Fruit fly (Drosophila melanogaster) whole organism, pupa: ENCODE results near the gene CG31174.

Experiments
- CG10348 ChIP-seq: fragments of 200-800 bp; sonication (Bioruptor generic); IDR thresholded peaks from 2 replicates; pipeline ENCODE4 v1.3.6; 2022; ENCODE audit warnings: missing biosample characterization, missing genetic modification characterization
- CG13204 ChIP-seq: fragments of 200-800 bp; sonication (Bioruptor generic); optimal IDR thresholded peaks from 2 replicates; lab custom pipeline; 2018; ENCODE audit warnings: missing biosample characterization, mild to moderate bottlenecking, missing genetic modification characterization, moderate library complexity
- CG34367 ChIP-seq: fragments of 200-800 bp; sonication (Bioruptor generic); optimal IDR thresholded peaks from 2 replicates; lab custom pipeline; 2018; ENCODE audit warnings: missing biosample characterization, mild to moderate bottlenecking, missing genetic modification characterization
- CG8159 ChIP-seq: fragments of 200-800 bp; sonication (Bioruptor generic); optimal IDR thresholded peaks from 3 replicates; lab custom pipeline; 2018; ENCODE audit warnings: missing biosample characterization, mild to moderate bottlenecking, missing genetic modification characterization, moderate library complexity
- CG8301 ChIP-seq: fragments of 200-800 bp; sonication (Bioruptor generic); optimal IDR thresholded peaks from 2 replicates; lab custom pipeline; 2018; ENCODE audit warnings: missing biosample characterization, mild to moderate bottlenecking, missing genetic modification characterization
- CG9948 ChIP-seq: fragments of 200-800 bp; sonication (Bioruptor generic); optimal IDR thresholded peaks from 2 replicates; lab custom pipeline; 2018; ENCODE audit warnings: missing biosample characterization, mild to moderate bottlenecking, missing genetic modification characterization, moderate library complexity
- Snoo ChIP-seq: fragments of 200-800 bp; sonication (Bioruptor generic); optimal IDR thresholded peaks from 3 replicates; lab custom pipeline; 2017; ENCODE audit warnings: missing biosample characterization, mild to moderate bottlenecking, missing genetic modification characterization, inconsistent platforms
- gl ChIP-seq: fragments of 200-800 bp; sonication (Bioruptor generic); optimal IDR thresholded peaks from 2 replicates; lab custom pipeline; 2018; ENCODE audit warnings: missing biosample characterization, mild to moderate bottlenecking, missing genetic modification characterization

- TF ChIP-seq CG8159 (peak; percentile 95), CG9948 (tag; lab: Kevin White, UChicago) (peak; percentile 91), CG10348 (GFP tag; lab: Robert Waterston, UW) (peak; percentile 69), CG8301 (tag; lab: Kevin White, UChicago) (peak; percentile 92), CG13204 (GFP tag; lab: Kevin White, UChicago) (peak; percentile 76), gl (tag; lab: Kevin White, UChicago) (peak; percentile 49), CG34367 (tag; lab: Kevin White, UChicago) (peak; percentile 83), Snoo (tag; lab: Kevin White, UChicago) (peak; percentile 95)
Measured at dm6 chr3R:21848987-21849442, 20.3 kb downstream of the CG31174 start.
